Worm (Caenorhabditis elegans): ENCODE measurements around the gene cyp-13A7.

- no peak for TF ChIP-seq R02D3.7 (tag; optimal IDR thresholded peaks at IDR 0.05)
- TF ChIP-seq elt-1 (tag; optimal IDR thresholded peaks at IDR 0.05): no peak
- no peak for TF ChIP-seq aly-2 (tag; optimal IDR thresholded peaks at IDR 0.05)
- no peak for TF ChIP-seq nhr-23 (tag; optimal IDR thresholded peaks at IDR 0.05)
- TF ChIP-seq nhr-25 (tag; optimal IDR thresholded peaks at IDR 0.05): no peak
- no peak for TF ChIP-seq elt-3 (tag; optimal IDR thresholded peaks at IDR 0.05)
- no peak for TF ChIP-seq nhr-12 (tag; optimal IDR thresholded peaks at IDR 0.05)
- no peak for TF ChIP-seq gmeb-1 (tag; optimal IDR thresholded peaks at IDR 0.05)
- TF ChIP-seq egl-27 (tag; optimal IDR thresholded peaks at IDR 0.05): no peak
- TF ChIP-seq ztf-1 (GFP tag; conservative IDR thresholded peaks at IDR 0.05): no peak
These were observed 32.5 kb downstream of the cyp-13A7 start for ce11 chrII:9835958-9836357.

All from whole organism, L2 larva.